Worm (Caenorhabditis elegans) whole organism, L3 larva: ENCODE results near the gene Y49F6A.5.

ENCODE experiments used
- ama-1 ChIP-seq: fragments of 150-350 bp; optimal IDR thresholded peaks from 2 replicates; lab custom pipeline; 2018
- ceh-82 ChIP-seq: fragments of 150-350 bp; optimal IDR thresholded peaks from 2 replicates; lab custom pipeline; 2014; ENCODE audit warnings: missing biosample characterization, missing genetic modification characterization
- elt-1 ChIP-seq: fragments of 150-350 bp; optimal IDR thresholded peaks from 2 replicates; lab custom pipeline; 2014; ENCODE audit warnings: missing biosample characterization, missing genetic modification characterization
- fkh-10 ChIP-seq: sonication (generic microtip); optimal IDR thresholded peaks from 2 replicates; lab custom pipeline; 2017; ENCODE audit warnings: missing biosample characterization, missing genetic modification reagents, missing genetic modification characterization
- lin-15B ChIP-seq: fragments of 150-350 bp; optimal IDR thresholded peaks from 2 replicates; lab custom pipeline; 2014; ENCODE audit warnings: missing biosample characterization, missing genetic modification characterization
- nhr-12 ChIP-seq: fragments of 150-350 bp; optimal IDR thresholded peaks from 2 replicates; lab custom pipeline; 2014; ENCODE audit warnings: missing biosample characterization, missing genetic modification characterization
- nhr-23 ChIP-seq: fragments of 150-350 bp; optimal IDR thresholded peaks from 2 replicates; lab custom pipeline; 2014; ENCODE audit warnings: missing biosample characterization, missing genetic modification reagents, missing genetic modification characterization
- nhr-76 ChIP-seq: fragments of 150-350 bp; sonication (generic microtip); optimal IDR thresholded peaks from 5 replicates; lab custom pipeline; 2014; ENCODE audit warnings: missing biosample characterization, missing genetic modification characterization
- pha-4 ChIP-seq: fragments of 150-350 bp; optimal IDR thresholded peaks from 2 replicates; lab custom pipeline; 2014; ENCODE audit warnings: missing biosample characterization, missing genetic modification reagents, missing genetic modification characterization
- unc-62 ChIP-seq: fragments of 150-350 bp; sonication (generic microtip); optimal IDR thresholded peaks from 4 replicates; lab custom pipeline; 2014; ENCODE audit warnings: missing biosample characterization, missing genetic modification reagents, missing genetic modification characterization

DNA sequence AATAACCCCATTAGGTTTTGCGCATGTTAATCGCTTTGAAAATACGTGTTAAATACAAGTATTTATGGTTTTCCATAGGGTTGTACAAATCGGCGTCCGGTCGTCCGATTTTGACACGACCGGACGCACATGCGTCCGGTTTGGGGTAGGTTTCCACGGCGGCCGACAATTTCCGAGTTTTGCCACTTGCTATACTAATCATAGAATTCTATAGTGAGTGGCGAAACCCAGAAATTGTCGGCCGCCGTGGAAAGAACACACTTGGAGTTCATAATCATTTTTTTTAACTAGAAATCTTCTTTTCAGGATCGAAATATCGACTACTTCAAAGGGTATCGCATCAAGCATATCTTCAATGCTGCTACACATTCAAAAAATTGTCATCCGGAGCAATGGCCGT lies 25.1 kb upstream of the Y49F6A.5 start:
- TF ChIP-seq nhr-23 (tag; lab: Kevin White, UChicago) (no peak), lin-15B (tag; lab: Kevin White, UChicago) (no peak), unc-62 (GFP tag; lab: Kevin White, UChicago) (no peak), nhr-76 (no peak), ama-1 (lab: Kevin White, UChicago) (no peak), pha-4 (tag; lab: Kevin White, UChicago) (no peak), fkh-10 (no peak), nhr-12 (tag; lab: Kevin White, UChicago) (no peak), ceh-82 (no peak), elt-1 (tag; lab: Kevin White, UChicago) (no peak)
